Worm (Caenorhabditis elegans): ENCODE data around the gene F17C8.9.

F17C8.9 gene

ce11 chrIII:4693695-4694094 is 40.5 kb upstream of the F17C8.9 start, which contains the start of gene T04A8.8:
Gene T04A8.8, plus strand, starts transcription at chrIII:4693995.
- TF ChIP-seq unc-86 (tag; optimal IDR thresholded peaks at IDR 0.05): no peak
- no peak for TF ChIP-seq ahr-1 (tag; optimal IDR thresholded peaks at IDR 0.05)
- no peak for TF ChIP-seq sox-2 (GFP tag; IDR thresholded peaks at IDR 0.05)
- no peak for TF ChIP-seq tbx-2 (tag; optimal IDR thresholded peaks at IDR 0.05)
- no peak for TF ChIP-seq mec-3 (tag; optimal IDR thresholded peaks at IDR 0.05; ENCODE audit: borderline replicate concordance)
- TF ChIP-seq ama-1 (optimal IDR thresholded peaks at IDR 0.05): no peak
- no peak for TF ChIP-seq ceh-2 (tag; optimal IDR thresholded peaks at IDR 0.05)

ce11 chrIII:4695057-4695456 is 39.1 kb upstream of the F17C8.9 start, which contains the start of gene T04A8.7:
Gene T04A8.7, plus strand, starts transcription at chrIII:4695357.
- TF ChIP-seq ceh-22 (tag; optimal IDR thresholded peaks at IDR 0.05): no peak

ce11 chrIII:4696903-4697302 is 37.3 kb upstream of the F17C8.9 start:
- TF ChIP-seq ceh-30 (tag; optimal IDR thresholded peaks at IDR 0.05) (no peak), pag-3 (tag; optimal IDR thresholded peaks at IDR 0.05; ENCODE audit: borderline replicate concordance) (no peak), hlh-15 (tag; optimal IDR thresholded peaks at IDR 0.05) (no peak), unc-42 (tag; optimal IDR thresholded peaks at IDR 0.05) (no peak), gmeb-2 (tag; optimal IDR thresholded peaks at IDR 0.05) (no peak), K02D7.2 (tag; optimal IDR thresholded peaks at IDR 0.05) (no peak), syd-9 (tag; optimal IDR thresholded peaks at IDR 0.05) (no peak), zip-5 (tag; optimal IDR thresholded peaks at IDR 0.05) (no peak), rnt-1 (tag; optimal IDR thresholded peaks at IDR 0.05) (no peak), npax-4 (tag; optimal IDR thresholded peaks at IDR 0.05) (no peak), ceh-19 (GFP tag; optimal IDR thresholded peaks at IDR 0.05) (no peak), F13H6.1 (tag; optimal IDR thresholded peaks at IDR 0.05) (no peak), ceh-45 (GFP tag; IDR thresholded peaks at IDR 0.05) (no peak), nfya-1 (tag; optimal IDR thresholded peaks at IDR 0.05) (no peak), C08G9.2 (tag; optimal IDR thresholded peaks at IDR 0.05) (no peak), ceh-48 (tag; optimal IDR thresholded peaks at IDR 0.05) (no peak), eyg-1 (tag; optimal IDR thresholded peaks at IDR 0.05) (no peak), ceh-31 (tag; optimal IDR thresholded peaks at IDR 0.05) (no peak), ama-1 (optimal IDR thresholded peaks at IDR 0.05) (no peak)

- no peak for TF ChIP-seq ceh-6 (GFP tag; optimal IDR thresholded peaks at IDR 0.05)
- no peak for TF ChIP-seq sox-4 (tag; optimal IDR thresholded peaks at IDR 0.05)
- no peak for TF ChIP-seq ref-2 (tag; optimal IDR thresholded peaks at IDR 0.05)
- no peak for TF ChIP-seq syd-9 (tag; optimal IDR thresholded peaks at IDR 0.05)
- no peak for TF ChIP-seq ceh-2 (tag; optimal IDR thresholded peaks at IDR 0.05)
- no peak for TF ChIP-seq che-1 (tag; optimal IDR thresholded peaks at IDR 0.05)
- TF ChIP-seq lin-11 (tag; optimal IDR thresholded peaks at IDR 0.05): no peak
- TF ChIP-seq fkh-10 (GFP tag; optimal IDR thresholded peaks at IDR 0.05): no peak
- no peak for TF ChIP-seq gmeb-2 (tag; optimal IDR thresholded peaks at IDR 0.05)
- no peak for TF ChIP-seq K02D7.2 (tag; optimal IDR thresholded peaks at IDR 0.05)
- TF ChIP-seq ceh-19 (GFP tag; optimal IDR thresholded peaks at IDR 0.05): no peak
These were observed 36.3 kb upstream of the F17C8.9 start, which contains the start of gene dnj-18 for ce11 chrIII:4697819-4698218. Gene dnj-18, plus strand, starts transcription at chrIII:4698119.

ce11 chrIII:4699922-4700321 is 34.2 kb upstream of the F17C8.9 start, which contains the start of gene sel-13:
Gene sel-13, minus strand, starts transcription at chrIII:4700224.
- no peak for TF ChIP-seq sox-4 (tag; optimal IDR thresholded peaks at IDR 0.05)
- TF ChIP-seq ahr-1 (tag; optimal IDR thresholded peaks at IDR 0.05): no peak
- no peak for TF ChIP-seq pag-3 (tag; optimal IDR thresholded peaks at IDR 0.05; ENCODE audit: borderline replicate concordance)
- TF ChIP-seq lim-6 (tag; optimal IDR thresholded peaks at IDR 0.05): no peak
- TF ChIP-seq ceh-48 (tag; optimal IDR thresholded peaks at IDR 0.05): no peak
- TF ChIP-seq lin-11 (tag; optimal IDR thresholded peaks at IDR 0.05): no peak
- TF ChIP-seq tbx-2 (tag; optimal IDR thresholded peaks at IDR 0.05): no peak
- no peak for TF ChIP-seq sdc-2 (tag; optimal IDR thresholded peaks at IDR 0.05)
- TF ChIP-seq nfya-1 (tag; optimal IDR thresholded peaks at IDR 0.05): no peak
- TF ChIP-seq npax-4 (tag; optimal IDR thresholded peaks at IDR 0.05): no peak
- no peak for TF ChIP-seq rnt-1 (tag; optimal IDR thresholded peaks at IDR 0.05)
- TF ChIP-seq pros-1 (tag; optimal IDR thresholded peaks at IDR 0.05): no peak
- no peak for TF ChIP-seq ztf-16 (tag; optimal IDR thresholded peaks at IDR 0.05)
- no peak for TF ChIP-seq K09A11.1 (tag; optimal IDR thresholded peaks at IDR 0.05; ENCODE audit: insufficient read depth)
- TF ChIP-seq pha-4 (tag; optimal IDR thresholded peaks at IDR 0.05): no peak
- no peak for TF ChIP-seq C08G9.2 (tag; optimal IDR thresholded peaks at IDR 0.05)
- TF ChIP-seq unc-86 (tag; optimal IDR thresholded peaks at IDR 0.05): no peak
